Worm (Caenorhabditis elegans) whole organism, L3 larva: ENCODE data around the gene C50E3.7.

Experiments used
- R02D3.7 ChIP-seq: fragments of 150-350 bp; optimal IDR thresholded peaks from 2 replicates; lab custom pipeline; 2014; ENCODE audit warnings: missing biosample characterization, missing genetic modification characterization
- ama-1 ChIP-seq: fragments of 150-350 bp; optimal IDR thresholded peaks from 2 replicates; lab custom pipeline; 2018
- ceh-82 ChIP-seq: fragments of 150-350 bp; optimal IDR thresholded peaks from 2 replicates; lab custom pipeline; 2014; ENCODE audit warnings: missing biosample characterization, missing genetic modification characterization
- ceh-9 ChIP-seq: sonication (generic microtip); optimal IDR thresholded peaks from 2 replicates; lab custom pipeline; 2018; ENCODE audit warnings: missing biosample characterization, missing genetic modification characterization
- egl-27 ChIP-seq: sonication (generic microtip); optimal IDR thresholded peaks from 4 replicates; lab custom pipeline; 2017; ENCODE audit warnings: missing biosample characterization, missing genetic modification reagents, missing genetic modification characterization
- nhr-43 ChIP-seq: sonication (generic microtip); optimal IDR thresholded peaks from 2 replicates; lab custom pipeline; 2016; ENCODE audit warnings: mild to moderate bottlenecking, missing genetic modification characterization, missing compliant biosample characterization; ENCODE audit not compliant: poor library complexity, severe bottlenecking
- snpc-4 ChIP-seq: fragments of 150-350 bp; optimal IDR thresholded peaks from 2 replicates; lab custom pipeline; 2014; ENCODE audit warnings: missing biosample characterization, missing genetic modification characterization
- unc-62 ChIP-seq: fragments of 150-350 bp; sonication (generic microtip); optimal IDR thresholded peaks from 4 replicates; lab custom pipeline; 2014; ENCODE audit warnings: missing biosample characterization, missing genetic modification reagents, missing genetic modification characterization

ce11 chrV:7641718-7642117 lies 43.5 kb upstream of the C50E3.7 start:
- TF ChIP-seq snpc-4 (tag; lab: Kevin White, UChicago) (no peak), unc-62 (GFP tag; lab: Kevin White, UChicago) (no peak), egl-27 (no peak), ceh-82 (tag; lab: Kevin White, UChicago) (no peak), R02D3.7 (tag; lab: Kevin White, UChicago) (no peak), ama-1 (lab: Kevin White, UChicago) (no peak), nhr-43 (tag; lab: Kevin White, UChicago) (no peak), ceh-9 (no peak)
